Fruit fly (Drosophila melanogaster) whole organism: ENCODE results near the gene capu.

ENCODE experiments used
- CG8478 ChIP-seq: fragments of >200 bp; optimal IDR thresholded peaks from 2 replicates; lab custom pipeline; 2018; ENCODE audit warnings: inconsistent platforms
- Dll ChIP-seq: fragments of >200 bp; optimal IDR thresholded peaks from 2 replicates; lab custom pipeline; 2017
- pan ChIP-seq: fragments of >200 bp; optimal IDR thresholded peaks from 2 replicates; lab custom pipeline; 2017
- usp ChIP-seq: fragments of >200 bp; optimal IDR thresholded peaks from 2 replicates; lab custom pipeline; 2017; ENCODE audit warnings: missing biosample characterization, missing genetic modification characterization, mixed read lengths

- TF ChIP-seq pan (lab: Kevin White, UChicago), result no peak
- no peak for TF ChIP-seq usp (GFP tag; lab: Kevin White, UChicago)
- no peak for TF ChIP-seq CG8478
- no peak for TF ChIP-seq Dll (lab: Kevin White, UChicago)
These were observed 68.7 kb downstream of the capu start for dm6 chr2L:3833924-3834323.
